Worm (Caenorhabditis elegans): Measurements from ENCODE around the gene cln-3.1.

The cln-3.1 gene

DNA sequence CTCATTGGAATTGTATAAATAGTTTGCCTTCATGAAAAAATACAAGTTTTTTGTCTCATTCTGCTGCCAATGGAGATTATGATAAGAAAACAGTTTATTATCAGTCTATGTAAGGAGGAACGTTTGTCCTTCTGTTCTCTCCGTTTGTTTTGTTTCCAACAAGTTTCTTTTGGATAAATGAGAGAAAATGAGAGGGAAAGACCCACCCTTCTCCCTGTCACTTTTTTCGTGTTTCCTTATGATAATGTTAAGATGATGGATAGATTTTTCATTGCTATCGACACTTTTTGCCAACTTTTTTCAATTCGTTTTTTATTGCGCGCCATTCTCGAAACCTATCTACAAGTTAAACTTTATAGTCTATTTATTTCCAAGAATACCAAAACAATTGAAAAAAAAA lies 34.3 kb downstream of the cln-3.1 start:
- TF ChIP-seq nhr-28 (tag; optimal IDR thresholded peaks at IDR 0.05) (peak; percentile 39), skn-1 (tag; optimal IDR thresholded peaks at IDR 0.05) (no peak), ceh-20 (GFP tag; IDR thresholded peaks at IDR 0.05) (0 out of 2 replicates have a peak, but pooled peaks have one; percentile 13)

DNA sequence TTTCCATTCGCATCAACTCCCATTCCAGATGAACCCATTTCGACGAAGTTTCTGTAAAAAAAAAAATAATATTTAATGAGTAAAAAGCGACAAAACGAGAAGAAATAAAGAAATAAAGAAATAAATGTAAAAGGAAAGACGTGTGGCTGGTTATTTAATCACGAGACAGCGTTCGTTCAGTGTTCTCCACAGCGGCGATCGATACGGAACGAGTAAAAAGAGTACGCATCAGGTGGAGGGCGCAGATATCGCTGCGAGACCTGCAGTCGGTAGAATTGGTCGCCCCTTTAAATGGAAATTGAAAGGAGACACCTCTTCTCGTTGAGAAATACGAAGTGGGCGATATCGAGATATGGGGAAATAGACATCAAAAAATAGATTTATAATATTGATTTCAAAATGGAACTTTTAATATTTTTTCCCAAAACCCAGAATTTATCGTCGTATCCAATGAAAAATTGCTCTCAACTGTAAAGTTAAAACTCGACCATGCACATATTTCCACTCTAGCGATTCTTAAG lies 36.7 kb downstream of the cln-3.1 start, which contains the start of gene pqn-70:
pqn-70 (minus strand) TSS at position 51 of the 521 bp plus-strand sequence.
- TF ChIP-seq fkh-10 (GFP tag; optimal IDR thresholded peaks at IDR 0.05), result peak; percentile 72
- TF ChIP-seq ceh-28 (tag; optimal IDR thresholded peaks at IDR 0.05), result peak; percentile 76
- no peak for TF ChIP-seq tag-97 (GFP tag; IDR thresholded peaks at IDR 0.05)
- TF ChIP-seq daf-8 (GFP tag; IDR thresholded peaks at IDR 0.05), result no peak
- peak; percentile 92 for TF ChIP-seq hlh-11 (tag; optimal IDR thresholded peaks at IDR 0.05)
- TF ChIP-seq pqm-1 (tag; optimal IDR thresholded peaks at IDR 0.05), result no peak
- TF ChIP-seq ceh-20 (GFP tag; IDR thresholded peaks at IDR 0.05), result peak; percentile 55; the same call in 1 of the 2 replicates
- TF ChIP-seq jun-1 (tag; optimal IDR thresholded peaks at IDR 0.05), result peak; percentile 11
- no peak for TF ChIP-seq ZK337.2 (GFP tag; IDR thresholded peaks at IDR 0.05)
- peak; percentile 92 for TF ChIP-seq dve-1 (tag; optimal IDR thresholded peaks at IDR 0.05; ENCODE audit: insufficient read depth)
- TF ChIP-seq daf-12 (tag; optimal IDR thresholded peaks at IDR 0.05), result no peak
- no peak for TF ChIP-seq unc-39 (tag; optimal IDR thresholded peaks at IDR 0.05)
- no peak for TF ChIP-seq set-16 (GFP tag; IDR thresholded peaks at IDR 0.05)
- peak; percentile 76 for TF ChIP-seq nhr-6 (tag; optimal IDR thresholded peaks at IDR 0.05)
- TF ChIP-seq dpl-1 (GFP tag; optimal IDR thresholded peaks at IDR 0.05), result peak; percentile 76
- TF ChIP-seq lir-3 (tag; optimal IDR thresholded peaks at IDR 0.05), result no peak
- TF ChIP-seq T26A8.4 (GFP tag; IDR thresholded peaks at IDR 0.05), result peak; percentile 71; the same call in 1 of the 2 replicates
- peak; percentile 98 for TF ChIP-seq hlh-30 (tag; optimal IDR thresholded peaks at IDR 0.05; ENCODE audit: insufficient read depth)
- peak; percentile 53 for TF ChIP-seq vab-7 (GFP tag; IDR thresholded peaks at IDR 0.05)
- peak; percentile 79 for TF ChIP-seq rbr-2 (tag; optimal IDR thresholded peaks at IDR 0.05)
- peak; percentile 81 for TF ChIP-seq arid-1 (GFP tag; conservative IDR thresholded peaks at IDR 0.05)
- TF ChIP-seq nhr-102 (tag; optimal IDR thresholded peaks at IDR 0.05), result peak; percentile 37
- TF ChIP-seq egl-43 (GFP tag; IDR thresholded peaks at IDR 0.05), result peak; percentile 67; the same call in 1 of the 2 replicates
- TF ChIP-seq madf-9 (GFP tag; conservative IDR thresholded peaks at IDR 0.05), result no peak
- peak; percentile 92 for TF ChIP-seq mep-1 (tag; optimal IDR thresholded peaks at IDR 0.05)
- peak; percentile 44; the same call in 1 of the 2 replicates for TF ChIP-seq pha-4 (GFP tag; IDR thresholded peaks at IDR 0.05)
- no peak for TF ChIP-seq pha-4 (tag; optimal IDR thresholded peaks at IDR 0.05)
- peak; percentile 39 for TF ChIP-seq ztf-7 (tag; optimal IDR thresholded peaks at IDR 0.05)
- TF ChIP-seq daf-16 (GFP tag; optimal IDR thresholded peaks at IDR 0.05), result no peak
- TF ChIP-seq daf-16 (tag; optimal IDR thresholded peaks at IDR 0.05), result peak; percentile 3
- TF ChIP-seq nhr-41 (GFP tag; IDR thresholded peaks at IDR 0.05), result no peak
- peak; percentile 87 for TF ChIP-seq mes-2 (tag; optimal IDR thresholded peaks at IDR 0.05; ENCODE audit: poor library complexity, severe bottlenecking)
- peak; percentile 1 for TF ChIP-seq mxl-3 (GFP tag; optimal IDR thresholded peaks at IDR 0.05)
- TF ChIP-seq nhr-25 (tag; optimal IDR thresholded peaks at IDR 0.05; ENCODE audit: borderline replicate concordance, insufficient read depth), result peak; percentile 54
- TF ChIP-seq ctbp-1 (GFP tag; IDR thresholded peaks at IDR 0.05), result peak; percentile 59; the same call in 1 of the 2 replicates
- peak; percentile 65; the same call in 1 of the 2 replicates for TF ChIP-seq ceh-44 (GFP tag; IDR thresholded peaks at IDR 0.05)
- TF ChIP-seq ama-1 (optimal IDR thresholded peaks at IDR 0.05), result peak; percentile 74
- peak; percentile 59 for TF ChIP-seq nhr-77 (tag; optimal IDR thresholded peaks at IDR 0.05)
- peak in 1 of 2 experiments; percentile 2 for TF ChIP-seq unc-62 (GFP tag; optimal IDR thresholded peaks at IDR 0.05 in 1 of 2)
- TF ChIP-seq unc-62 (tag; optimal IDR thresholded peaks at IDR 0.05), result no peak
- TF ChIP-seq mdl-1 (tag; optimal IDR thresholded peaks at IDR 0.05), result peak; percentile 16 to 73
- peak; percentile 36 for TF ChIP-seq zip-2 (tag; optimal IDR thresholded peaks at IDR 0.05)
- TF ChIP-seq duxl-1 (tag; optimal IDR thresholded peaks at IDR 0.05; ENCODE audit: poor library complexity), result peak; percentile 53
- TF ChIP-seq hmg-1.1 (GFP tag; IDR thresholded peaks at IDR 0.05), result peak; percentile 86
- peak; percentile 71 to 91 for TF ChIP-seq lsy-2 (tag; optimal IDR thresholded peaks at IDR 0.05)
- peak; percentile 59 for TF ChIP-seq spr-1 (tag; optimal IDR thresholded peaks at IDR 0.05)
- TF ChIP-seq unc-130 (GFP tag; optimal IDR thresholded peaks at IDR 0.05), result peak; percentile 65
